Fruit fly (Drosophila melanogaster) whole organism, embryonic: Measurements from ENCODE around the gene ND-PDSW.

Source experiments
- Adf1 ChIP-seq: fragments of 200-800 bp; sonication (Bioruptor generic); IDR thresholded peaks from 2 replicates; pipeline ENCODE4 v1.3.6; 2022; ENCODE audit warnings: missing biosample characterization, missing genetic modification characterization
- BEAF-32 ChIP-seq: fragments of 200-800 bp; sonication (Bioruptor generic); optimal IDR thresholded peaks from 3 replicates; lab custom pipeline; 2017; ENCODE audit warnings: missing biosample characterization, missing genetic modification characterization, mild to moderate bottlenecking, moderate library complexity, missing genetic modification reagents
- CG1024 ChIP-seq: fragments of 200-800 bp; sonication (Bioruptor generic); IDR thresholded peaks from 2 replicates; pipeline ENCODE4 v1.3.6; 2022; ENCODE audit warnings: missing biosample characterization, missing genetic modification characterization
- CG10267 ChIP-seq: fragments of 200-800 bp; sonication (Bioruptor generic); optimal IDR thresholded peaks from 2 replicates; lab custom pipeline; 2018; ENCODE audit warnings: missing biosample characterization, mild to moderate bottlenecking, missing genetic modification characterization, moderate library complexity
- CG10959 ChIP-seq: fragments of 200-800 bp; sonication (Bioruptor generic); IDR thresholded peaks from 2 replicates; pipeline ENCODE4 v1.3.6; 2022; ENCODE audit warnings: missing biosample characterization, missing genetic modification characterization
- CG11696 ChIP-seq: fragments of 200-800 bp; sonication (Bioruptor generic); IDR thresholded peaks from 2 replicates; pipeline ENCODE4 v1.3.6; 2022; ENCODE audit warnings: missing biosample characterization, missing genetic modification characterization
- CG12391 ChIP-seq: fragments of 200-800 bp; sonication (Bioruptor generic); optimal IDR thresholded peaks from 3 replicates; lab custom pipeline; 2018; ENCODE audit warnings: missing biosample characterization, mild to moderate bottlenecking, missing genetic modification characterization, moderate library complexity
- CG15011 ChIP-seq: fragments of 200-800 bp; sonication (Bioruptor generic); optimal IDR thresholded peaks from 3 replicates; lab custom pipeline; 2018; ENCODE audit warnings: missing biosample characterization, mild to moderate bottlenecking, missing genetic modification characterization
- CG17359 ChIP-seq: fragments of 200-800 bp; sonication (Bioruptor generic); optimal IDR thresholded peaks from 3 replicates; lab custom pipeline; 2018; ENCODE audit warnings: missing biosample characterization, mild to moderate bottlenecking, missing genetic modification characterization, moderate library complexity
- CG18262 ChIP-seq: fragments of 200-800 bp; optimal IDR thresholded peaks from 3 replicates; lab custom pipeline; 2019; ENCODE audit warnings: missing biosample characterization, mild to moderate bottlenecking, missing genetic modification characterization, moderate library complexity
- CG2202 ChIP-seq: fragments of 200-800 bp; sonication (Bioruptor generic); optimal IDR thresholded peaks from 2 replicates; lab custom pipeline; 2018; ENCODE audit warnings: missing biosample characterization, mild to moderate bottlenecking, missing genetic modification characterization
- CG32767 ChIP-seq: fragments of 200-800 bp; sonication (Bioruptor generic); IDR thresholded peaks from 2 replicates; pipeline ENCODE4 v1.3.6; 2022; ENCODE audit warnings: missing biosample characterization, missing genetic modification characterization
- CG33213 ChIP-seq: fragments of 200-800 bp; sonication (Bioruptor generic); optimal IDR thresholded peaks from 3 replicates; lab custom pipeline; 2016; ENCODE audit warnings: missing biosample characterization, missing genetic modification characterization
- CG4404 ChIP-seq: fragments of 200-800 bp; sonication (Bioruptor generic); IDR thresholded peaks from 2 replicates; pipeline ENCODE4 v1.3.6; 2022; ENCODE audit warnings: missing biosample characterization, missing genetic modification characterization
- CG6254 ChIP-seq: fragments of 200-800 bp; sonication (Bioruptor generic); optimal IDR thresholded peaks from 3 replicates; lab custom pipeline; 2017; ENCODE audit warnings: mild to moderate bottlenecking, missing biosample characterization, missing genetic modification reagents, missing genetic modification characterization
- CG7271 ChIP-seq: fragments of 200-800 bp; sonication (Bioruptor generic); optimal IDR thresholded peaks from 2 replicates; lab custom pipeline; 2018; ENCODE audit warnings: missing biosample characterization, mild to moderate bottlenecking, missing genetic modification characterization, moderate library complexity
- CG7786 ChIP-seq: fragments of 200-800 bp; sonication (Bioruptor generic); optimal IDR thresholded peaks from 2 replicates; lab custom pipeline; 2016; ENCODE audit warnings: missing biosample characterization, missing genetic modification characterization
- CG7963 ChIP-seq: fragments of 200-800 bp; sonication (Bioruptor generic); IDR thresholded peaks from 3 replicates; pipeline ENCODE4 v1.3.6; 2022; ENCODE audit warnings: missing biosample characterization, missing genetic modification characterization; ENCODE audit not compliant: partially characterized antibody
- Chrac-16 ChIP-seq: fragments of 200-800 bp; sonication (Bioruptor generic); optimal IDR thresholded peaks from 3 replicates; lab custom pipeline; 2016; ENCODE audit warnings: missing biosample characterization, missing genetic modification characterization
- Deaf1 ChIP-seq: fragments of 200-800 bp; optimal IDR thresholded peaks from 3 replicates; lab custom pipeline; 2019; ENCODE audit warnings: missing biosample characterization, mild to moderate bottlenecking, missing genetic modification characterization, moderate library complexity
- Dip3 ChIP-seq: fragments of 200-800 bp; sonication (Bioruptor generic); optimal IDR thresholded peaks from 3 replicates; lab custom pipeline; 2016; ENCODE audit warnings: missing biosample characterization, missing genetic modification characterization
- HLH54F ChIP-seq: fragments of 200-800 bp; sonication (Bioruptor generic); optimal IDR thresholded peaks from 3 replicates; lab custom pipeline; 2016; ENCODE audit warnings: missing biosample characterization, missing genetic modification characterization
- Hr39 ChIP-seq: fragments of >200 bp; optimal IDR thresholded peaks from 2 replicates; lab custom pipeline; 2017
- Myb ChIP-seq: fragments of 200-800 bp; sonication (Bioruptor generic); optimal IDR thresholded peaks from 2 replicates; lab custom pipeline; 2016; ENCODE audit warnings: missing biosample characterization, missing genetic modification characterization
- Oaz ChIP-seq: fragments of 200-800 bp; sonication (Bioruptor generic); IDR thresholded peaks from 2 replicates; pipeline ENCODE4 v1.3.6; 2022; ENCODE audit warnings: missing biosample characterization, missing genetic modification characterization
- Rfx ChIP-seq: fragments of 200-800 bp; sonication (Bioruptor generic); IDR thresholded peaks from 2 replicates; pipeline ENCODE4 v1.3.6; 2022; ENCODE audit warnings: missing biosample characterization, missing genetic modification characterization
- Rx ChIP-seq: fragments of 200-800 bp; sonication (Bioruptor generic); IDR thresholded peaks from 2 replicates; pipeline ENCODE4 v1.3.6; 2022; ENCODE audit warnings: missing biosample characterization, missing genetic modification characterization
- Trl ChIP-seq, 3 experiments: fragments of >200 bp in 2 of 3; fragments of 200-800 bp in 1 of 3; sonication (Bioruptor generic) in 1 of 3; optimal IDR thresholded peaks; 2 replicates in 1 of 3; 3 replicates in 2 of 3; lab custom pipeline; 2016 to 2017; ENCODE audit warnings: missing biosample characterization in 1 of 3, missing genetic modification characterization in 1 of 3
- Xrp1 ChIP-seq: fragments of 200-800 bp; sonication (Bioruptor generic); IDR thresholded peaks from 2 replicates; pipeline ENCODE4 v1.3.6; 2022; ENCODE audit warnings: missing biosample characterization, missing genetic modification characterization
- bcd ChIP-seq: fragments of 200-800 bp; sonication (Bioruptor generic); optimal IDR thresholded peaks from 2 replicates; lab custom pipeline; 2017; ENCODE audit warnings: missing biosample characterization, mild to moderate bottlenecking, missing genetic modification characterization
- corto ChIP-seq: fragments of 200-800 bp; sonication (Bioruptor generic); optimal IDR thresholded peaks from 2 replicates; lab custom pipeline; 2016; ENCODE audit warnings: missing biosample characterization, mild to moderate bottlenecking, missing genetic modification characterization, moderate library complexity
- dm ChIP-seq: fragments of 200-800 bp; sonication (Bioruptor generic); optimal IDR thresholded peaks from 3 replicates; lab custom pipeline; 2016; ENCODE audit warnings: missing biosample characterization, missing genetic modification characterization
- ems ChIP-seq: fragments of 200-800 bp; sonication (Bioruptor generic); optimal IDR thresholded peaks from 3 replicates; lab custom pipeline; 2016; ENCODE audit warnings: missing biosample characterization, missing genetic modification characterization
- exex ChIP-seq: fragments of 200-800 bp; sonication (Bioruptor generic); optimal IDR thresholded peaks from 4 replicates; lab custom pipeline; 2018; ENCODE audit warnings: missing biosample characterization, mild to moderate bottlenecking, missing genetic modification characterization, moderate library complexity
- hb ChIP-seq: fragments of 200-800 bp; sonication (Bioruptor generic); IDR thresholded peaks from 3 replicates; pipeline ENCODE4 v1.3.6; 2022; ENCODE audit warnings: missing biosample characterization, missing genetic modification characterization; ENCODE audit not compliant: partially characterized antibody
- jigr1 ChIP-seq: fragments of 200-800 bp; sonication (Bioruptor generic); IDR thresholded peaks from 3 replicates; pipeline ENCODE4 v1.3.6; 2022; ENCODE audit warnings: missing biosample characterization, missing genetic modification characterization
- kay ChIP-seq: fragments of 200-800 bp; sonication (Bioruptor generic); optimal IDR thresholded peaks from 2 replicates; lab custom pipeline; 2016; ENCODE audit warnings: missing biosample characterization, missing genetic modification characterization
- ken ChIP-seq: fragments of 200-800 bp; sonication (Bioruptor generic); IDR thresholded peaks from 3 replicates; pipeline ENCODE4 v1.3.6; 2022; ENCODE audit warnings: missing biosample characterization, missing genetic modification characterization
- lilli ChIP-seq: fragments of 200-800 bp; sonication (Bioruptor generic); optimal IDR thresholded peaks from 3 replicates; lab custom pipeline; 2016; ENCODE audit warnings: missing biosample characterization, missing genetic modification characterization
- mam ChIP-seq: fragments of 200-800 bp; sonication (Bioruptor generic); optimal IDR thresholded peaks from 3 replicates; lab custom pipeline; 2016; ENCODE audit warnings: missing biosample characterization, missing genetic modification characterization
- nmo ChIP-seq: fragments of 200-800 bp; sonication (Bioruptor generic); optimal IDR thresholded peaks from 2 replicates; lab custom pipeline; 2018; ENCODE audit warnings: missing biosample characterization, mild to moderate bottlenecking, missing genetic modification characterization, moderate library complexity
- onecut ChIP-seq: fragments of 200-800 bp; sonication (Bioruptor generic); IDR thresholded peaks from 2 replicates; pipeline ENCODE4 v1.3.6; 2022; ENCODE audit warnings: missing biosample characterization, missing genetic modification characterization
- p53 ChIP-seq: fragments of 200-800 bp; sonication (Bioruptor generic); optimal IDR thresholded peaks from 2 replicates; lab custom pipeline; 2016; ENCODE audit warnings: missing biosample characterization, missing genetic modification characterization
- ro ChIP-seq: fragments of 200-800 bp; sonication (Bioruptor generic); IDR thresholded peaks from 2 replicates; pipeline ENCODE4 v1.3.6; 2022; ENCODE audit warnings: missing biosample characterization, missing genetic modification characterization
- sc ChIP-seq, 3 experiments: fragments of >200 bp in 2 of 3; fragments of 200-800 bp in 1 of 3; sonication (Bioruptor generic) in 1 of 3; optimal IDR thresholded peaks; 2 replicates in 2 of 3; 3 replicates in 1 of 3; lab custom pipeline; 2017; ENCODE audit warnings: mild to moderate bottlenecking in 1 of 3, missing biosample characterization in 1 of 3, missing genetic modification characterization in 1 of 3, missing genetic modification reagents in 1 of 3
- scrt ChIP-seq: fragments of 200-800 bp; sonication (Bioruptor generic); optimal IDR thresholded peaks from 2 replicates; lab custom pipeline; 2018; ENCODE audit warnings: missing biosample characterization, mild to moderate bottlenecking, missing genetic modification characterization, moderate library complexity
- stwl ChIP-seq: fragments of 200-800 bp; sonication (Bioruptor generic); optimal IDR thresholded peaks from 3 replicates; lab custom pipeline; 2018; ENCODE audit warnings: missing biosample characterization, mild to moderate bottlenecking, missing genetic modification characterization, moderate library complexity
- tgo ChIP-seq: fragments of 200-800 bp; sonication (Bioruptor generic); IDR thresholded peaks from 3 replicates; pipeline ENCODE4 v1.3.6; 2022; ENCODE audit warnings: missing biosample characterization, missing genetic modification characterization
- tio ChIP-seq: fragments of 200-800 bp; sonication (Bioruptor generic); optimal IDR thresholded peaks from 2 replicates; lab custom pipeline; 2017; ENCODE audit warnings: missing biosample characterization, missing genetic modification characterization, inconsistent platforms
- ttk ChIP-seq: fragments of 200-800 bp; sonication (Bioruptor generic); IDR thresholded peaks from 2 replicates; pipeline ENCODE4 v2.1.2; 2022; ENCODE audit warnings: missing biosample characterization, missing genetic modification characterization
- tup ChIP-seq: fragments of 200-800 bp; sonication (Bioruptor generic); optimal IDR thresholded peaks from 2 replicates; lab custom pipeline; 2016; ENCODE audit warnings: missing biosample characterization, mild to moderate bottlenecking, missing genetic modification characterization, moderate library complexity

The ND-PDSW gene

dm6 chr2L:3440322-3440721 is 25.6 kb upstream of the ND-PDSW start (continued):
- TF ChIP-seq CG1024 (GFP tag; lab: Robert Waterston, UW), result peak; percentile 58; the same call in 1 of the 2 replicates
- TF ChIP-seq Adf1 (GFP tag; lab: Robert Waterston, UW), result no peak
- TF ChIP-seq stwl (tag; lab: Kevin White, UChicago), result no peak
- TF ChIP-seq CG2202 (tag; lab: Kevin White, UChicago), result peak; percentile 10
- TF ChIP-seq hb (GFP tag; lab: Robert Waterston, UW), result no peak
- TF ChIP-seq HLH54F, result no peak
- TF ChIP-seq Hr39, result no peak
- TF ChIP-seq mam (GFP tag; lab: Kevin White, UChicago), result peak; percentile 27
- no peak for TF ChIP-seq tup (GFP tag; lab: Kevin White, UChicago)
- TF ChIP-seq CG32767, result peak; percentile 67
- no peak for TF ChIP-seq dm (GFP tag; lab: Kevin White, UChicago)
- peak; percentile 33 for TF ChIP-seq CG7786
- TF ChIP-seq Trl (optimal IDR thresholded peaks at IDR 0.05; lab: Kevin White, UChicago), result no peak
- no peak for TF ChIP-seq Trl (GFP tag; optimal IDR thresholded peaks at IDR 0.05; lab: Kevin White, UChicago)
- peak; percentile 70 for TF ChIP-seq jigr1
- no peak for TF ChIP-seq exex (tag; lab: Kevin White, UChicago)
- TF ChIP-seq CG7271 (tag; lab: Kevin White, UChicago), result no peak
- peak; percentile 81 for TF ChIP-seq tgo (GFP tag; lab: Robert Waterston, UW)
- peak; percentile 48; the same call in 1 of the 2 replicates for TF ChIP-seq CG11696 (GFP tag; lab: Robert Waterston, UW)
- no peak for TF ChIP-seq CG33213 (GFP tag; lab: Kevin White, UChicago)
- no peak for TF ChIP-seq Dip3 (GFP tag; lab: Kevin White, UChicago)
- TF ChIP-seq tio (GFP tag; lab: Kevin White, UChicago), result peak; percentile 39
- TF ChIP-seq Oaz (GFP tag; lab: Robert Waterston, UW), result peak; percentile 48; the same call in 1 of the 2 replicates
- TF ChIP-seq ken (GFP tag; lab: Robert Waterston, UW), result no peak
- no peak for TF ChIP-seq p53 (GFP tag; lab: Kevin White, UChicago)
- 0 out of 2 replicates have a peak, but pooled peaks have one; percentile 30 for TF ChIP-seq ro (GFP tag; lab: Robert Waterston, UW)
- TF ChIP-seq CG4404 (GFP tag; lab: Robert Waterston, UW), result peak; percentile 33; the same call in 1 of the 2 replicates
- peak; percentile 83 for TF ChIP-seq ttk (GFP tag; lab: Robert Waterston, UW)
- TF ChIP-seq kay (GFP tag; lab: Kevin White, UChicago), result no peak
- peak; percentile 39 for TF ChIP-seq CG10267 (tag; lab: Kevin White, UChicago)
- peak; percentile 75 for TF ChIP-seq Rfx (GFP tag; lab: Robert Waterston, UW)
- TF ChIP-seq Rx (GFP tag; lab: Robert Waterston, UW), result peak; percentile 82
- TF ChIP-seq CG12391 (tag; lab: Kevin White, UChicago), result peak; percentile 69
- TF ChIP-seq Deaf1, result no peak
- peak; percentile 7 for TF ChIP-seq Myb (GFP tag; lab: Kevin White, UChicago)
- TF ChIP-seq Xrp1, result peak; percentile 78
- TF ChIP-seq nmo (GFP tag; lab: Kevin White, UChicago), result peak; percentile 33
- TF ChIP-seq CG7963 (GFP tag; lab: Robert Waterston, UW), result no peak
- TF ChIP-seq sc (optimal IDR thresholded peaks at IDR 0.05; lab: Kevin White, UChicago), result no peak
- TF ChIP-seq sc (GFP tag; optimal IDR thresholded peaks at IDR 0.05; lab: Kevin White, UChicago), result peak; percentile 52
- TF ChIP-seq CG17359 (tag; lab: Kevin White, UChicago), result peak; percentile 84
- peak; percentile 65 for TF ChIP-seq CG6254 (GFP tag; lab: Kevin White, UChicago)
- TF ChIP-seq ems (GFP tag; lab: Kevin White, UChicago), result peak; percentile 24
- TF ChIP-seq CG15011 (GFP tag; lab: Kevin White, UChicago), result no peak
- peak; percentile 33 for TF ChIP-seq scrt
- TF ChIP-seq lilli (GFP tag; lab: Kevin White, UChicago), result no peak
- peak; percentile 59 for TF ChIP-seq Chrac-16 (GFP tag; lab: Kevin White, UChicago)
- TF ChIP-seq onecut, result peak; percentile 37; the same call in 1 of the 2 replicates
- TF ChIP-seq bcd (GFP tag; lab: Kevin White, UChicago), result peak; percentile 64
- peak; percentile 65 for TF ChIP-seq CG18262 (tag; lab: Kevin White, UChicago)
- TF ChIP-seq BEAF-32 (GFP tag; lab: Kevin White, UChicago), result no peak
- TF ChIP-seq corto (GFP tag; lab: Kevin White, UChicago), result no peak
- TF ChIP-seq CG10959 (GFP tag; lab: Robert Waterston, UW), result no peak; the same call in 1 of the 2 replicates
